Worm (Caenorhabditis elegans) whole organism, mixed stage, embryonic: Measurements from ENCODE around the gene fbxa-27.

Experiments
- ces-1 ChIP-seq: fragments of 150-350 bp; optimal IDR thresholded peaks from 2 replicates; lab custom pipeline; 2014; ENCODE audit warnings: missing biosample characterization, missing genetic modification reagents, missing genetic modification characterization
- elt-3 ChIP-seq: fragments of 150-350 bp; optimal IDR thresholded peaks from 2 replicates; lab custom pipeline; 2014; ENCODE audit warnings: missing biosample characterization, missing genetic modification characterization
- flh-1 ChIP-seq: fragments of 200-800 bp; sonication (Bioruptor generic); optimal IDR thresholded peaks from 2 replicates; lab custom pipeline; 2018; ENCODE audit warnings: mild to moderate bottlenecking, missing genetic modification characterization, moderate library complexity, missing compliant biosample characterization
- lin-13 ChIP-seq: fragments of 150-350 bp; optimal IDR thresholded peaks from 2 replicates; lab custom pipeline; 2014; ENCODE audit warnings: missing biosample characterization, missing genetic modification characterization
- unc-39 ChIP-seq: fragments of 150-350 bp; optimal IDR thresholded peaks from 2 replicates; lab custom pipeline; 2014; ENCODE audit warnings: missing biosample characterization, missing genetic modification characterization
- unc-62 ChIP-seq: fragments of 150-350 bp; optimal IDR thresholded peaks from 2 replicates; lab custom pipeline; 2014; ENCODE audit warnings: missing biosample characterization, missing genetic modification reagents, missing genetic modification characterization

DNA sequence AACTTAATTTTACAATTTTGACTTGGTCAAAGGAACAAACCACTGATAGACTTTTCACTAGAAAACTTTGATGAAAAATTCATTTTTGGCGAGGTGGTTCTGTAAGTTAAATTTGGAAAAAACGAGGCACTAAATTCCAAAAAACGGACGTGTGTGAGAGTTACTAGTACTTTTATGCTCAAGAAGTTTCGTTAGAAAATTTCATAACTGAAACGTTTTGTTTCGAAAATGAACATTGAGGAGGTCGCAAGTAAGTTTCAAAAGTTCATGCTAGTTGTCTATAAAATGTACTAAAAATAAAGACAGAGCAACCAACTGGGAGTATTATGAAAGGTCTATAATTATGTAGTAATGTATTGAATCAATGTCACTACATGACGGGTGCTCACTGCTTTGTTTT lies 49.0 kb downstream of the fbxa-27 start, which contains the start of gene pals-17:
- TF ChIP-seq lin-13, result no peak
- no peak for TF ChIP-seq unc-62 (GFP tag; lab: Kevin White, UChicago)
- TF ChIP-seq unc-39, result no peak
- no peak for TF ChIP-seq flh-1 (GFP tag; lab: Kevin White, UChicago)
- no peak for TF ChIP-seq elt-3
- no peak for TF ChIP-seq ces-1 (GFP tag; lab: Kevin White, UChicago)
